Worm (Caenorhabditis elegans): Measurements from ENCODE around the gene egal-1.

The egal-1 gene

ce11 chrIV:5797153-5797552 is 27.4 kb upstream of the egal-1 start, which contains the start of gene C31H1.1:
Gene C31H1.1, plus strand, starts transcription at chrIV:5797453.
- TF ChIP-seq egl-27 (tag; optimal IDR thresholded peaks at IDR 0.05) (no peak), ceh-16 (tag; optimal IDR thresholded peaks at IDR 0.05) (no peak), pha-4 (tag; optimal IDR thresholded peaks at IDR 0.05) (no peak)

- no peak for TF ChIP-seq nhr-12 (tag; optimal IDR thresholded peaks at IDR 0.05)
These were observed 25.0 kb upstream of the egal-1 start for ce11 chrIV:5799577-5799976.

ce11 chrIV:5803510-5804013 is 21.0 kb upstream of the egal-1 start:
- no peak for TF ChIP-seq pqm-1 (tag; optimal IDR thresholded peaks at IDR 0.05)
- TF ChIP-seq tbx-2 (tag; optimal IDR thresholded peaks at IDR 0.05), result no peak
- no peak for TF ChIP-seq elt-3 (tag; optimal IDR thresholded peaks at IDR 0.05)
- TF ChIP-seq unc-39 (tag; optimal IDR thresholded peaks at IDR 0.05), result no peak

ce11 chrIV:5805477-5805876 is 19.1 kb upstream of the egal-1 start:
- TF ChIP-seq fkh-10 (GFP tag; optimal IDR thresholded peaks at IDR 0.05) (peak; percentile 42), zag-1 (tag; optimal IDR thresholded peaks at IDR 0.05) (no peak), unc-62 (GFP tag; optimal IDR thresholded peaks at IDR 0.05) (peak; percentile 8), eor-1 (tag; optimal IDR thresholded peaks at IDR 0.05) (no peak), pha-4 (tag; optimal IDR thresholded peaks at IDR 0.05) (peak; percentile 30), nhr-76 (tag; optimal IDR thresholded peaks at IDR 0.05) (no peak), lsy-12 (tag; optimal IDR thresholded peaks at IDR 0.05) (peak; percentile 63), lin-39 (tag; optimal IDR thresholded peaks at IDR 0.05) (peak; percentile 63), ceh-28 (tag; optimal IDR thresholded peaks at IDR 0.05) (peak; percentile 32), nhr-11 (tag; optimal IDR thresholded peaks at IDR 0.05) (no peak), nhr-12 (tag; optimal IDR thresholded peaks at IDR 0.05) (no peak), nhr-237 (tag; optimal IDR thresholded peaks at IDR 0.05) (no peak), jun-1 (tag; optimal IDR thresholded peaks at IDR 0.05) (peak; percentile 57), nhr-25 (tag; optimal IDR thresholded peaks at IDR 0.05) (no peak), aly-2 (tag; optimal IDR thresholded peaks at IDR 0.05) (no peak), nfya-1 (tag; optimal IDR thresholded peaks at IDR 0.05; ENCODE audit: insufficient read depth) (peak; percentile 95), unc-39 (tag; optimal IDR thresholded peaks at IDR 0.05) (no peak), lin-15B (tag; optimal IDR thresholded peaks at IDR 0.05) (peak; percentile 18), tbx-2 (tag; optimal IDR thresholded peaks at IDR 0.05) (no peak), nhr-67 (tag; optimal IDR thresholded peaks at IDR 0.05) (no peak), hmg-11 (tag; optimal IDR thresholded peaks at IDR 0.05) (peak; percentile 67)

- no peak for TF ChIP-seq nhr-12 (tag; optimal IDR thresholded peaks at IDR 0.05)
- TF ChIP-seq nhr-28 (tag; optimal IDR thresholded peaks at IDR 0.05), result no peak
- TF ChIP-seq pha-4 (tag; optimal IDR thresholded peaks at IDR 0.05), result peak; percentile 20
These were observed 18.2 kb upstream of the egal-1 start for ce11 chrIV:5806348-5806747.

ce11 chrIV:5806909-5807308 is 17.7 kb upstream of the egal-1 start, which contains the start of gene lntl-1:
Gene lntl-1, minus strand, starts transcription at chrIV:5807093.
- no peak for TF ChIP-seq fos-1 (tag; optimal IDR thresholded peaks at IDR 0.05)
- peak; percentile 96 for TF ChIP-seq nfya-1 (tag; optimal IDR thresholded peaks at IDR 0.05; ENCODE audit: insufficient read depth)
- no peak for TF ChIP-seq nhr-76 (tag; optimal IDR thresholded peaks at IDR 0.05)
- no peak for TF ChIP-seq elt-1 (tag; optimal IDR thresholded peaks at IDR 0.05)
- TF ChIP-seq hmg-11 (tag; optimal IDR thresholded peaks at IDR 0.05), result peak; percentile 25

- TF ChIP-seq nhr-76 (tag; optimal IDR thresholded peaks at IDR 0.05) (no peak), nhr-77 (tag; optimal IDR thresholded peaks at IDR 0.05) (no peak)
These were observed 14.9 kb upstream of the egal-1 start for ce11 chrIV:5809733-5810132.

All from whole organism, L3 larva.